Worm (Caenorhabditis elegans) whole organism, late embryonic: ENCODE results near the gene fbxa-213.

ENCODE experiments used
- ama-1 ChIP-seq: fragments of 150-350 bp; optimal IDR thresholded peaks from 2 replicates; lab custom pipeline; 2014
- ceh-2 ChIP-seq: sonication (generic microtip); optimal IDR thresholded peaks from 2 replicates; lab custom pipeline; 2016; ENCODE audit warnings: missing genotype, missing genetic modification characterization, missing compliant biosample characterization
- dve-1 ChIP-seq: sonication (generic microtip); optimal IDR thresholded peaks from 2 replicates; lab custom pipeline; 2017; ENCODE audit warnings: antibody characterized with exemption, mild to moderate bottlenecking, missing genetic modification characterization, missing compliant biosample characterization
- elt-2 ChIP-seq: sonication (generic microtip); optimal IDR thresholded peaks from 2 replicates; lab custom pipeline; 2016; ENCODE audit warnings: missing genetic modification reagents, missing genetic modification characterization, missing compliant biosample characterization
- eyg-1 ChIP-seq: sonication (generic microtip); optimal IDR thresholded peaks from 2 replicates; lab custom pipeline; 2016; ENCODE audit warnings: missing genotype, missing genetic modification characterization, missing compliant biosample characterization
- hlh-15 ChIP-seq: sonication (generic microtip); optimal IDR thresholded peaks from 2 replicates; lab custom pipeline; 2016; ENCODE audit warnings: missing genetic modification characterization, missing compliant biosample characterization
- pat-9 ChIP-seq: fragments of 200-800 bp; sonication (Bioruptor generic); optimal IDR thresholded peaks from 2 replicates; lab custom pipeline; 2018; ENCODE audit warnings: mild to moderate bottlenecking, missing genetic modification characterization, moderate library complexity, missing compliant biosample characterization
- pqm-1 ChIP-seq: sonication (generic microtip); optimal IDR thresholded peaks from 2 replicates; lab custom pipeline; 2016; ENCODE audit warnings: missing genetic modification characterization, missing compliant biosample characterization
- ref-2 ChIP-seq: sonication (generic microtip); optimal IDR thresholded peaks from 2 replicates; lab custom pipeline; 2016; ENCODE audit warnings: missing genetic modification characterization, missing compliant biosample characterization

- TF ChIP-seq pqm-1 (tag; lab: Kevin White, UChicago), result no peak
- no peak for TF ChIP-seq eyg-1 (tag; lab: Kevin White, UChicago)
- no peak for TF ChIP-seq ama-1
- no peak for TF ChIP-seq pat-9 (tag; lab: Kevin White, UChicago)
- no peak for TF ChIP-seq ref-2
- no peak for TF ChIP-seq ceh-2
- no peak for TF ChIP-seq elt-2 (tag; lab: Kevin White, UChicago)
- TF ChIP-seq dve-1 (tag; lab: Kevin White, UChicago), result no peak
- no peak for TF ChIP-seq hlh-15
These were observed 44.3 kb downstream of the fbxa-213 start, which contains the start of gene F16H6.10 for ce11 chrV:18224353-18224752.
